Worm (Caenorhabditis elegans): Measurements from ENCODE around the gene H04J21.4.

ce11 chrIII:2349956-2350355 is 18.4 kb downstream of the H04J21.4 start:
- TF ChIP-seq hmbx-1 (tag; optimal IDR thresholded peaks at IDR 0.05) (no peak), hnd-1 (tag; optimal IDR thresholded peaks at IDR 0.05) (no peak)

Measured in whole organism, early embryonic.